Worm (Caenorhabditis elegans): ENCODE measurements around the gene R09A8.2.

R09A8.2 gene

ce11 chrX:12630556-12630955 is 11.3 kb downstream of the R09A8.2 start (continued):
- TF ChIP-seq aptf-2 (GFP tag; conservative IDR thresholded peaks at IDR 0.05) (no peak), C17E4.6 (GFP tag; IDR thresholded peaks at IDR 0.05) (no peak), F22D6.2 (tag; optimal IDR thresholded peaks at IDR 0.05) (no peak), lsl-1 (GFP tag; optimal IDR thresholded peaks at IDR 0.05) (no peak), fkh-3 (tag; optimal IDR thresholded peaks at IDR 0.05) (no peak), tbp1 (GFP tag; optimal IDR thresholded peaks at IDR 0.05) (peak; percentile 20), atf-7 (tag; optimal IDR thresholded peaks at IDR 0.05) (peak; percentile 38), hmg-1.2 (GFP tag; IDR thresholded peaks at IDR 0.05) (no peak; the same call in 1 of the 2 replicates), T26A5.8 (tag; optimal IDR thresholded peaks at IDR 0.05) (no peak), snpc-1.1 (tag; optimal IDR thresholded peaks at IDR 0.05; ENCODE audit: insufficient read depth) (no peak), zfh-2 (GFP tag; conservative IDR thresholded peaks at IDR 0.05) (no peak; the same call in 1 of the 2 replicates), let-607 (tag; optimal IDR thresholded peaks at IDR 0.05) (no peak), lag-1 (GFP tag; IDR thresholded peaks at IDR 0.05) (no peak), chd-7 (tag; optimal IDR thresholded peaks at IDR 0.05) (no peak), ceh-58 (GFP tag; IDR thresholded peaks at IDR 0.05) (no peak), Y56A3A.18 (GFP tag; IDR thresholded peaks at IDR 0.05) (no peak), xnd-1 (tag; optimal IDR thresholded peaks at IDR 0.05) (no peak), lin-54 (GFP tag; optimal IDR thresholded peaks at IDR 0.05) (no peak), F57A8.1 (GFP tag; optimal IDR thresholded peaks at IDR 0.05) (no peak), nhr-179 (tag; optimal IDR thresholded peaks at IDR 0.05) (no peak), attf-6 (GFP tag; IDR thresholded peaks at IDR 0.05) (no peak), B0336.3 (GFP tag; IDR thresholded peaks at IDR 0.05) (peak; percentile 38; the same call in 1 of the 2 replicates), athp-1 (tag; optimal IDR thresholded peaks at IDR 0.05) (no peak), unc-62 (GFP tag; optimal IDR thresholded peaks at IDR 0.05) (no peak), ama-1 (optimal IDR thresholded peaks at IDR 0.05) (no peak), ama-1 (GFP tag; optimal IDR thresholded peaks at IDR 0.05) (no peak), Y67H2A.10 (GFP tag; conservative IDR thresholded peaks at IDR 0.05) (no peak), egl-44 (GFP tag; IDR thresholded peaks at IDR 0.05) (0 out of 2 replicates have a peak, but pooled peaks have one; percentile 24), mxl-1 (tag; optimal IDR thresholded peaks at IDR 0.05) (no peak), lir-1 (GFP tag; conservative IDR thresholded peaks at IDR 0.05) (no peak), mes-4 (tag; optimal IDR thresholded peaks at IDR 0.05) (no peak), sptf-2 (GFP tag; optimal IDR thresholded peaks at IDR 0.05) (no peak), F37B4.10 (GFP tag; IDR thresholded peaks at IDR 0.05) (no peak), bed-1 (GFP tag; IDR thresholded peaks at IDR 0.05) (no peak), ztf-18 (tag; optimal IDR thresholded peaks at IDR 0.05) (no peak), snpc-4 (GFP tag; optimal IDR thresholded peaks at IDR 0.05) (no peak), snpc-4 (tag; optimal IDR thresholded peaks at IDR 0.05) (no peak), F52B5.7 (tag; optimal IDR thresholded peaks at IDR 0.05) (no peak), lin-35 (GFP tag; optimal IDR thresholded peaks at IDR 0.05) (no peak), sdz-38 (tag; optimal IDR thresholded peaks at IDR 0.05) (no peak), nfyb-1 (GFP tag; IDR thresholded peaks at IDR 0.05) (peak; percentile 65; the same call in 1 of the 2 replicates), dpff-1 (tag; optimal IDR thresholded peaks at IDR 0.05) (no peak), tbx-9 (tag; optimal IDR thresholded peaks at IDR 0.05; ENCODE audit: borderline replicate concordance) (no peak), Y53F4B.3 (GFP tag; IDR thresholded peaks at IDR 0.05) (no peak), T07F8.4 (tag; optimal IDR thresholded peaks at IDR 0.05) (no peak), nhr-120 (GFP tag; IDR thresholded peaks at IDR 0.05) (no peak), efl-1 (GFP tag; optimal IDR thresholded peaks at IDR 0.05) (no peak), gei-17 (GFP tag; optimal IDR thresholded peaks at IDR 0.05) (no peak), mel-28 (tag; optimal IDR thresholded peaks at IDR 0.05; ENCODE audit: borderline replicate concordance) (no peak), dpl-1 (GFP tag; optimal IDR thresholded peaks at IDR 0.05) (no peak), madf-8 (GFP tag; conservative IDR thresholded peaks at IDR 0.05) (no peak)

Data from whole organism, young adult.